Fruit fly (Drosophila melanogaster) ovary, adult (tissue): ENCODE results near the gene alt.

Source experiments
- CG17801 ChIP-seq: fragments of 200-800 bp; optimal IDR thresholded peaks from 2 replicates; lab custom pipeline; 2019; ENCODE audit warnings: missing biosample characterization, mild to moderate bottlenecking, missing genetic modification characterization, moderate library complexity; ENCODE audit not compliant: partially characterized antibody

Gene alt

DNA sequence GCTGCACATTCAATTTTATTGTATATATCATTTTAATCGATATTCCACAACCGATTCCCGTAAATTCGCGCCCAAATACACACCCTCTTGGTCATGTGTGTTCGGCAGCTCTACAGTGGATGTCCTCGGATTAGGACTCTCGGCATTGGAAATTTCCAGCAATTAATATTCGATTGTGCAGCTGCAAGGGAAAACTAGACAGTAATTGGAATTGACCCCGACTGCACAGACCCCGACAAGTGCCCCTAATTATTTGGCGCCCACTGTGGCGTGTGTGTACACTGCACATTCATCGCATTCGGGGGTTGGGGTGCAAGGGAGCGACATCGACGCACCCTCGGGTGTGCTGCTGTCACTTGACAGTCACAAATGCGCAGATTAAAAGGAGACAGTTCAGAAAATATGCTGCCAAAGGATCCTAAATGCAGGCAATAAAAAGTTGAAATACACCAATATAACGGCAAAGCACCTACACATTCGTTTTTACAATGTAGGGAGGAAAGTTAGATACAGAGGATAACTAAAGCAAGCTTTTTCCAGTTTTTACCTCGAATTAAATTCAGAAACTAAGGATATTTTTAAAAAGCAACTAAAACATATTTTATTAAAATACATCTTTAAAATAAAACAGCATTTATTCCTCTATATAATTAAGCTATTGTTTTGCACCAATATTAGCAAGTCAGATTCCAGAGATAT, 26.6 kb upstream of the alt start:
- no peak for TF ChIP-seq CG17801

DNA sequence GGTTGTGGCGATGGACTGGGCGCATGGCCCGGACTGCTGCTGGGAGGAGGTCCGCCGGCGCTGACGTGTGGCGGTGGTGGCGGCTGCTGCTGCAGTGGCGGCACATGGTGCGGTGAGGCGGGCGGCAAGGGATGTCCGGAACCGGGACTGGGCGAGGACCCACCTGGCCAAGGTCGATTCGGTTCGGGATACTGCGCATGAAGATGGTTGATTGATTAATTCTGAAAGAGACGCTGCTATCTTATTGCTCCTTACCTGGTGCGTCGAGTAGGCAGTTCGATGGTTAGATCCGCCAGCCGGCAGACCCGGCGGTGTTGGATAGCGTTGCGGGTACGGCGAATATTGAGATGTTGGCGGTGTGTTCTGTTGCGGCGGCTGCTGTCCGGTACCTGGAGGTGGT, 25.5 kb upstream of the alt start:
- TF ChIP-seq CG17801: no peak

DNA sequence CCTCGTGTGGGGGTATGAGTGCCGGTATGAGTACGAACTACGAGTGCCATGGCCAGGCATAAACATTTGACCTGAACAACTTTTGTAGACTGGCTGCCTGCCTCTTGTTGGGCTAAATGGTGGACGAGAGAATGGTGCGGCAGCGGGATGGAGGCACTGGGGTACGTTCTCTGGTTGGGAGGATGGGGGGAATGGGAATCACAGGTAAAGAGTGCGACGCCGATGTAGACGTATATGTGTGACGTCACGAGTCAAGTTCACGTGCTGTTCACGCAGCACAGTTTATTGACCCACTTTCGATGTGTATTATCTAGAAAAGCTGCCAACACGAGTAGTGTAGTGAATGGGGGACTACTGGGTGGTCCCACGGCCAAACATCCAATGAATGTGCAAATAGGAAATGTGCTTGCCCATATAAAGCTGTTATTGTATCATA, 24.7 kb upstream of the alt start:
- TF ChIP-seq CG17801: no peak

DNA sequence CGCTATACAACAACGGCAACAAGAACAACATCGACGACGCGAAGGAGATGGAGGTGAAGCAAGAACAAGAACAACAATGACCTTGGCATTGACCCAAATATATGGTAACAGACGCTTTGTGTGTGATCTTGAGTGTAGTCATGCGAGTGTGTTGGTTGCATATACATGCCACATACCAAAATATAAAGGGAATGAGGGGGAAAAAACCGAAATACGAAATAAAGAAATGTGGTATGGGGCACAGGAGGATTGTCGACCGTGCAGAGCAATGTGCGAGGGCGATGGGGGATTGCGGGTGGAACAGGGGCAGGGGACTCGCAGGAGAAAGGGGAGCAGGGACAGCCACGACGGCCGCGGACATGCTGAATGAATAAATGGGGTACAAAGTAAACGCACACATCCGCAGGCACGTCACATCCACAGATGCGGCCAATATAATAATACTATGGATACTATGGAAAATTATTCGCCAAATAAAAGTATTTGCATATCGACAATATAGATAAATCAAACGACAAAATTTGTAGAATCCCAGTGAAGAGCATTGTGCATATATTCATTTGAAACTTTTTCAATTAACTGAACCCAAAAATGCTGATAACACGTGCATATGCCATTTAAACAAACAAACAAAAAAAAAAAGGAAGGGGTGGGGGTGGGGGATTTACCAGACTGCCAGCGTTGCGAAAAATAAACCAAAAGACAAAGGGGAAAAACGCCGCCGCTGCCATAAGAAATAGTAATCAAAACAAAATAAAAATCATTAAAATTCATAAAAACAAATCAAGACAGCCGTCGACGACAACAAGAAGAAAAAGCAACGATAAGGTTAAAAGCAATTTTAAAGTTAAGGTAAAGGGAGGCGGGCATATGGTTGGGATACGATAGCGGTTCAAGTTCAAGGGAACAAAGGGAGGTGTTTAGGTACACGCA, 23.9 kb upstream of the alt start:
- peak; percentile 70 for TF ChIP-seq CG17801

DNA sequence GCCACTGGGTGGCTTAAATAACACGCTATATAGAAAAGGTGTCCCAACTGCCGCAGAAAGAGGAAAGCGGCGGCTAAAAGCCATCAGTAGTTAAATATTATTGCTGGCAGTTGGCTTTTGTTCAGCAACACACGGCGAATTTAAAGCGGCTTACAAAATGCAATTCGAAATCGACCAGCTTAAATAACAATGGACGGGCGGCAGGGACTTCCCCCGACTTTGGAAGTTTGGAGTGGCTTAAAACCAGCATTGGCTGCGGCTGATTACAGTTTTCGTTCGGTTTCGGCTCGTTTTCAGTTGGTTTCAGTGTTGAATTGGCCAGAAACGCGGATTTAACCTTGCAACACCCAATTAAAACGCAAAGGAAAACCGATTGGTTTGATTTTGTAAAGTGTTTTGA, 22.8 kb upstream of the alt start:
- no peak for TF ChIP-seq CG17801

DNA sequence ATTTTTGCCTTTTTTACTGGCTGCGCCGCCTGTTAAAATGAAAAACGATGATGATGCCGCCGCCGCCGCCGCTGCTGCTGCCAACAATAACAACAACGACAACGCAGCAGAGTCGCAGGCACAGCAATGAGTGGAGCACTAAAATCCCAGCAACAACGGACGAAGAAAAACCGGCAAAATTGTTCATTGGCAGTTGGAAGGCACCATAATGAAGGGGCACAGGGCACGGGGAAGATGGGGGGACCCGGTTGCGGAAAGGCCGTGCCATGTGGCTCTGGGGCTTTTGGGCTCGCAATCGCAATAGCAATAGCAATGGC, 22.2 kb upstream of the alt start:
- TF ChIP-seq CG17801: no peak

DNA sequence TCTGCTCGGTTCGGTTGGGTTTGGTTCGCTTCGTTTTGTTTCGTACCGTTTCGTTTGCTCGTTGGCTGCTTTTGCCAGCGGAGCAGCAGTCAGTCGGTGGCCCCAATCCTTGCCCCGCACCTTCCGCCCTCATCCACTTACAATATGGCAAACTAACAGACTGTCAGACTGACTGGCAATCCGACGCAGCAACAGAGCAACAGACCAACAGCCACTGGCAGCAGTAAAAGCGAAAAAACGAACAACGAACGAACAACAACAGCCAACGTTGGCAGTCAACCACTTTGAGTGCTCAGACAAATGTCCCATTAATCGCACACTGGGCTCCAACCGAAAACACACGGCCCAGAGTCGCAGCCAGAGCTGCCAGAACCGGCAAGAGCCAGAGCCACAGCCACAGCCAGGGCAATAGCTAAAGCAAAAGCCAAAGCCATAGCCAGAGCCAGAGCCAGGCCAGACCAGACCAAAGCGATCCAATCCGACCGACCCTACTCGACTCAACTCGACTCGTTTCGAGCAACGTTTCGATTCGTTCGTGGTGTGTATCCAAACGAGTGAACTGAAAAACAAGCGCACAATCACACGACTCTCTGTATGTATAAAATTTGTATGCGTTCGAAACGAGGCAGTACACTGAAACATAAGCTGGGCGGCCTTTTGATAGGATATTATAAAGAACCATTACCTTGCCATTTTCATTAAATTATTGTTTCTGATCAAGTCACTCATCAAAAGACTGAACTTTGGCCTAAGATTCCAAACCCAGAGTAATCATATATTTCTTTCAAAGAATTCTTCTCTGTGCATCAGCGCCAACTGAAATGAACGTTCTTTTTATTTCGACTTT, 21.6 kb upstream of the alt start:
- peak; percentile 98 for TF ChIP-seq CG17801

DNA sequence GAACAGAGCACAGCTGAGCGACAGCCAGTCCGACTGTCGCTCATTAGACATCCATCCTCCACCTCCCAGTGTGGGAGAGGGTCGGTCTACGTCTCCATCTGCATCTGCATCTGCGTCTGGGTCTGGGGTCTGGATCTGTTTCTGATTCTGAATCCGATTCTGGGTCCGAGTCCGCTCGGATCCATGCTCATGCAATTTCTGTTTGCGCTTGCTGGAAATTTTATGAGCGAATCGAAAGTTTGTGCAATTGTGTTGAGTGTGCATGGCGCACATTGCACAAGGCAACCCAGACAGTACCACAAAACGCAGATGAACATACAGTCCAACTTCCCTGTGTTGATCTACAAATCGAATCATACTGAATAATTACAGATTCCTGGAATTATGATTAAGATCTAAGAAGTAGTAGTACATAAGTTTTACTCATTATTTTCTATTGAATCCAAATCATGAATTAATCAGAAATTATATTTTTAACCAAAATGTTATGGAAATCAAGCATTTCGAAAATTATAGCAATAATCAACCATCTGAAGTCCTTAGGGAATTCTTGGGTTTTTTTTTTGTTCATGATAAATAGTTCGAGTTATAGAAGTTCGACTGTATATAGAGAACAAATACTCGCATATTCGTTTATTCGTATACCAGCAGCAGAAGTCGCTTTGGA, 20.8 kb upstream of the alt start:
- TF ChIP-seq CG17801: peak; percentile 87

DNA sequence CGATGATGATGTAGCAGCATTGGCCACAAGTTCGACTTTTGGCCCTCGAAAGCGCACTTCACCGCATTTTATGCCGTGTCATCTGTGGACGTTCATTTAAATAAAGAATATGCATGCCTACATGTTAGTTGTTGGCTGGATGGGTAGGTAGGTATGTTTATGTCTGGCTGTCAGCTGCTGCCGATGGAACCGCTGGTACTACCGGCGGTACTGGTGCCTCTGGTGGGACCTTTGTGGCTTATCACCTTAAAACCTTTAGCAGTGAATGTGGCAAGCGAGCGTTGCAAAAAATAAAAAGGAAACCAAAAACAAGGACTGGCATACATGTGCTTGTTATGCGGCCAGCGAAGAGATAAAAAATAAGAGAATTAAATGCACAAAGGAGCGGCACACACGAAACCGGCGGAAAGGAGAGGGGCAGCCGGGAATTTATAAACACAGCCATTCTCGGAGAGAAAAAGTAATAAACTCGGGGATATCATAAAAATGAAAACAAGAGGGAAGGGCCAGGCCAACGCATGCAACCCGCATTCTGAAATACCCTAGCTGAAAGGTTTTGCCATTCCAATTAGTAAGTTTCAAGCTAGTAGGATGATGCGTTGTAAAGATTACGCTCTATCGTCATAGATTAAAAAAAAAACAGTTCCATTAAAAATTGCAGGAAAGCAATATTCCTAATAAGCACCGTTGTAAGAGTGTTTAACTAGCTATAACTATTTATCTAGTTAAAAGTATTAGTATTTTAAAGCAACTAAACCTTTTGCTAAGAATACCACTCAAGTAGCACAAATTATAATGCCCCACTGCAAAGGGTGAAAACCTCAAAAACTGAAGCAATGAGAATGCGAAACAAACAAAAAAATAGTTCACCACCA, 19.9 kb upstream of the alt start:
- no peak for TF ChIP-seq CG17801

DNA sequence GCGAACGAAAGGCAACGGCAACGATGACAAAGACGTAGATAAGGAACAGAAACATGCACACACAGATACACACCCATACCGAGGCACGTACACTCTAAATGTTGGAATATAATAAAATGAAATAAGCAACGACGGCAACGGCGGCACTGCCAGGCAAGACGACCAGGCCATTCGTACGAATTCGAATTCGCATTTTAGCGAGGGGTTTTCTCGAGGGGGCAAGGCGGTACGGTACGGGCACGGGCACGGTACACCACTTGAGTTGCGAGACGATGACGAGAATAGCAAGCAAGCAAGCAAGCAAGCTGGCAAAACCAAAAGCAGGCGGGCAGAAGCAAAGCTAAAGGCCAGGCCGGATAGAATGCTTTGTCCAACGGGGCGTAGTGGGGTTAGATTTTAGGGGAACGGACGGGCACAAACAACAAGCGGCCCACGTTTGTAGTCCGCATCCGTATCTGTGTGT, 18.8 kb upstream of the alt start:
- TF ChIP-seq CG17801: no peak

DNA sequence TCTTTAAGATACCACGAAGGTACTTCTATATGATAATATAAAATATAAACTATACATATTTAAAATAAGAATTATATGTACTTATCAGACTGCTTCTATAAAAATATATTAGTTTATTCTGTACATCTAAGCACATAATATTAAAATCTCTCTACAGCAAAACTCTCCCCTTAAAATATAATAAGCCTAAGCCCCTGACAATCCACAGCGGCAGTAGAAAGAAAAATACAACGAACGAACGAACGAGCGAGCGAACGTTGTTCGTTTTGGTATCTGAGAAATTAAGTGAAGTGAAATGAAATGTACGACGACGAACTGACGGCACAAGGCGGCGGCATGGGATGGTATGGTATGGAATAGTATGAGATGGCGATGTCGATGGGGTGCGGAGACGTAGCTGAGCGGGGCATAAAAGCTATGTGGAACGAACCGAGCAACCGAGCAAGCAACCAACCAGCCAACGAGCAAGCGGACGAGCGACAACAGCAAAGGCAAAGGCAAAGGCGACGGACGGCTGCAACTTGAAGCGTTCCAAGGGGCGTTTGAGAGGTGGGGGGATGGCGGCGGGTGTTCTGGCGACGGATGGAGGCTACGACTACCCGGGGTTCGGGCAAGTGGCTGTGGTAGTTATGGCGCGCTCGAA, 18.3 kb upstream of the alt start:
- TF ChIP-seq CG17801: peak; percentile 99

DNA sequence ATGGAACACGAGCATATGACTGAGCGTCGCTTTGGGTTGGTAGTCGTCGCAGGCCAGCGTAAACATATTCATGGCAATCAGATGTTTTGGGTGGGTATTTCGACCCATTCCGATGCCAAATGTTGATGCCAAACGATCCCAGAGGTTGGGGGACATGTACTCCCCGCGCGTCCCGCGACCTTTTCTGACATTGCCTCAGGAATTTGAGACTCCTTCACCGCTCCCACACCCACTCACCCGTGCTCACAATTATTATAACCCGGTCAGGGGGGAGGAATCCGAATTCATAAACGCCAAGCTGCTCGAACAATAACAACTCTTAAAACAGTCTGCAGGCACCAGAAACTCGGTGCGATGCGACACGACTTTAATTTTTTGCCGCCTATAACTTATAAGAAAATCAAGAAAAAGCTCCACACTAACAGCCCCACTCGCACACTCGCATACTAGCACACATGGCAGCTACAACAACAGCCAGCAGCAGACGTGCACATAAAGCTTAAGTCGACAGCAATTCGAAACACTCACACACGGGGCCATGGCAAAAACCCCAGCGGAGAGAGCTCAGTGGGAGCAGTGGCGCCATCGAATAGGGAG, 17.7 kb upstream of the alt start:
- TF ChIP-seq CG17801: no peak

DNA sequence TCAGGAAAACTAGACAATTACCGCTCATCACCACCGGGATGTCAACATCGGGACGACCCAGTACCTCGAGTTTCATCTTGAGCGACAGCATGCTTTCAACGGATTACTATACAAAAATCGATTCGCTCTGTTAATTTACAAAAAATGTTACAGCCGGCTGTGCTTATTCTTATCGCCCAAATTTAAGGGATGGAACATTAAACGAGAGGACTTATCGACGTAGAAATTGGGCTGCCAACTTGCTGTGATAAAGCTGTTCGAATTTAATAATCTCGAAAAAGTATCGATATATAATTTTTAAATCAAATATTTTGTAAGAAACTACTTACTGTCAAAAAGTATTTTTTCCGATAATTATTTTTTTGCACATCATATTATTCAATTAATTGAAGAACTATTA, 4.6 kb upstream of the alt start, which contains the start of gene CG31249:
Gene CG31249 (minus strand): TSS at position 197 of the 400 bp plus-strand sequence.
- TF ChIP-seq CG17801: no peak

DNA sequence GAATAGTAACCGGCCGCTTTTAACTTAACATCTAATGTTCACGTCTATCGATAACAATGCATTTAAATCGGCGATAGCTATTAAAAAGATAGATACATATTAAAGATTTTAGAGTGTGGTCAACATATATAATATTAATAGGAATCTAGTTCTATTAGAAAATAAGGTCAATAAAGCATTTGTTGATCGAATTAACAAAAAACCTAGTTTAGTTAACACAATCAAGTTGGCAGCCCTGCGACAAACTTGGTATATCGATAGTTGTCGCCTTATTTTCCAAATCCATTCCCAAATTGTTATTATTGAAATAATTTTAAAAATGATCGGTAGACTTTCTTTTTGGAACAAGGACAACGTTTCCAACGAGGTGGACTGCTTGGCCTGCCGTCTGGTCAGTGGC, 2.5 kb upstream of the alt start, which contains the start of the genes CG31251 and CG31360:
Gene CG31251 (minus strand): TSS at position 62 of the 400 bp plus-strand sequence.
Gene CG31360 (plus strand): TSS at position 244 of the 400 bp plus-strand sequence.
- TF ChIP-seq CG17801: peak; percentile 1
